Worm (Caenorhabditis elegans): ENCODE results near the gene K06B4.15.

DNA sequence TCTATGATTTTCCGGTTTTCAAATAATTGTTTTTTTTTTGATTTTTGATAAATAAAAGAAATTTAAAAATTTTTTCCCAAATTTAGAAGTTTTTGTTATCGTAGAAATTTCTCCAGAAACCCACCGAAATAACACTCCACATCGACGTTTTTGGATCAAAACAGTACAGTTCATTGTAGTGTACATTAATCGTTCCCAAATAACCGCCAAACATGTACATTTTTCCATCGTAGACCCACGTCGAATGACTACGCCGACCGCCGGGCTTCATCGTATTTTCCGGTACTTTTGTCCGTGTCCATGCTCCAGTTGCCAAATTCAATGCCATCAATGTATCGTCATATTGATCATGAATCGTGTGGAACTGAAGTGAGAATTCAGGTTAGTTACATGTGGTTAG, 16.1 kb upstream of the K06B4.15 start, which contains the start of gene F53E4.2:
- TF ChIP-seq ztf-11 (tag; optimal IDR thresholded peaks at IDR 0.05) (no peak), egl-27 (tag; optimal IDR thresholded peaks at IDR 0.05) (no peak), skn-1 (tag; optimal IDR thresholded peaks at IDR 0.05) (no peak), unc-62 (GFP tag; optimal IDR thresholded peaks at IDR 0.05) (no peak), ztf-4 (tag; optimal IDR thresholded peaks at IDR 0.05) (no peak)

Measured in whole organism, L2 larva.